Worm (Caenorhabditis elegans) whole organism, young adult: ENCODE results near the gene F32D8.3.

Experiments used
- B0035.1 ChIP-seq: sonication (generic microtip); optimal IDR thresholded peaks from 2 replicates; lab custom pipeline; 2016; ENCODE audit warnings: missing genetic modification characterization, mild to moderate bottlenecking, missing compliant biosample characterization, missing genotype, missing genetic modification reagents
- dox-1 ChIP-seq: fragments of 200-800 bp; sonication (Bioruptor generic); IDR thresholded peaks from 2 replicates; pipeline ENCODE4 v1.3.6; 2022; ENCODE audit warnings: missing genetic modification reagents, missing genetic modification characterization, missing compliant biosample characterization
- madf-10 ChIP-seq: sonication (generic microtip); optimal IDR thresholded peaks from 2 replicates; lab custom pipeline; 2016; ENCODE audit warnings: mild to moderate bottlenecking, missing genetic modification characterization, missing compliant biosample characterization
- mes-4 ChIP-seq: sonication (generic microtip); optimal IDR thresholded peaks from 2 replicates; lab custom pipeline; 2016; ENCODE audit warnings: missing genotype, missing genetic modification characterization, missing compliant biosample characterization
- nhr-90 ChIP-seq: sonication (generic microtip); optimal IDR thresholded peaks from 2 replicates; lab custom pipeline; 2016; ENCODE audit warnings: missing genotype, mild to moderate bottlenecking, missing genetic modification characterization, missing compliant biosample characterization
- repo-1 ChIP-seq: sonication (generic microtip); optimal IDR thresholded peaks from 2 replicates; lab custom pipeline; 2017; ENCODE audit warnings: mild to moderate bottlenecking, missing genetic modification characterization, missing compliant biosample characterization
- tlf-1 ChIP-seq: fragments of 200-800 bp; sonication (Bioruptor generic); optimal IDR thresholded peaks from 2 replicates; lab custom pipeline; 2018; ENCODE audit warnings: mild to moderate bottlenecking, missing genetic modification characterization, missing compliant biosample characterization
- ztf-28 ChIP-seq: fragments of 200-800 bp; sonication (Bioruptor generic); IDR thresholded peaks from 2 replicates; pipeline ENCODE4 v1.3.6; 2022; ENCODE audit warnings: missing genetic modification reagents, missing genetic modification characterization, missing compliant biosample characterization

DNA sequence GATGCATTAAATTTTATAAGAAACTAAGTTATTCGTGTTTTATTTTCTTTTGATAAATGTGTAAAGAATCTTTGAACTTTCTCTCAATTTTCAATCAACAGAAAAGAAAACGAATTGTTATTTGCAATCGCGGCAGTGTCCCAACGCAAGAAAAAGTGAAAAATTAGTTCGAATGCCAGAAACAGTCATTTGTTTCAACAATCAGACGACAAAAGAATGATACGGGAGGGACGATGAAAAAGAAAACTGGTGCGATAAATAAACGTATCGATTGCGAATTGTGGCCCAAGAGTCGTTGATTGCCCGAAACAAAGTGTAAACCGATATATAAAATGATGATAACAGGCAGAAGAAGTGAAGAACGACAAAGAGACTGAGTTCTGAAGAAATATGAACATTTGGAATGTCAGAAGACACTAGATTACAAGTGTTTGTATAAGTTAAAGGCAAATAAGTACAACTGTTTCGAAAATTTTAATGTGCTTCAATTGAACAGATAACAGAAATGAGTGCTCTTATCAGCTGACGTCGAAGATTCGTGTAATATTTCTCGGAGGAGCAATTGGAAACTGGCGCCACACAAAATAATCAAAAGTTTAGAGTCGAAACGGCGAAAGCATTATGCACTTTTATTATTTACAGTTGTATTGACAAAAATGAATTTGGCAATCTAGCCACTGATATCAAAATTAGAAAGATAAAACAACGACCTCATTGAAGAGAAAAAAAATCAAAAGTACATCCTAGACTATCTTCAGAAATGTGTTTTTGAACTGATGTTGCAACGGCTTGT is 8.6 kb upstream of the F32D8.3 start:
- TF ChIP-seq nhr-90 (tag; lab: Kevin White, UChicago) (no peak), B0035.1 (tag; lab: Kevin White, UChicago) (no peak), tlf-1 (GFP tag; lab: Kevin White, UChicago) (no peak), dox-1 (GFP tag; lab: Robert Waterston, UW) (no peak; the same call in 1 of the 2 replicates), mes-4 (tag; lab: Kevin White, UChicago) (no peak), madf-10 (tag; lab: Kevin White, UChicago) (no peak), ztf-28 (no peak), repo-1 (no peak)
